Worm (Caenorhabditis elegans): Measurements from ENCODE around the gene clc-32.

Gene clc-32

DNA sequence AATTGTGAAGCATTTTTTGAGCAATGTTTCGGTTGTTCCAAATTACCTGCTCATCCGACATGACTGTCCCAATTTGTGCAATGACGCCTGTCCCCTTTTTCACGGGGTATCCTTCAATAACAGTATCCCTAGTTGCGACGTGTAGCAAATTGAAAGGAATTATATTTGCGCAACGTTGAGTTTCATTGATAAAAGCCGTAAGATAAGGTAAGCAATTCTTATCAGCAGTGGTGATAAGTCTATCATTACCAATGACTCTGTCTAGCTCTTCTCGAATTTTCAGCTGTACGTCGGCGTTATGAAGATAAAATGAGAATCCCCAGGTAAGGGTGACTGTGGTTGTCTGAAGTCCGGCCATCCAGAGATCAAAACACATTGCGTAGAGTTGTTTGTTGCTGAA is 33.1 kb upstream of the clc-32 start:
- TF ChIP-seq Y5F2A.4 (GFP tag; optimal IDR thresholded peaks at IDR 0.05) (no peak), aha-1 (tag) (no peak)

DNA sequence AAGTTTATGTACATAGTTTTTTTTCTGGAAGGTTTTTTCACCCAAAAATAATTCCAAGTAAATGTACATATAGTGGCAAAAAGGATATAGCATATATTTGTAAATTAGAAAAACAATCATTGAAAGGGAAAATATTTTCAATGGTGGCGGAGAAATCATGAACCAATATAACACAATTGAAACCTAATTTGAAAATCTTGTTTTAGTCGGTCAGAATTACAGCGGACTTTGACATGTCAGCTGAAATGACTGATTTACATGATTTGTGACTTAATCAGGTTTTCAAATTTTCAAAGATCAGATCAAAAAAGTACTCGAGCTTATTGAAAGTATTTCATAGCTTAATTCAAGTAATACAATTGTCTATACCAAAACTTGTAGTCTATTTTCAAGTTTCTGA is 30.8 kb upstream of the clc-32 start, which contains the start of gene K05D4.9:
TSS of gene K05D4.9 (minus strand) at position 101 of the 400 bp plus-strand sequence.
- TF ChIP-seq unc-62 (GFP tag; optimal IDR thresholded peaks at IDR 0.05 in 1 of 2) = peak in 1 of 2 experiments; percentile 41
- TF ChIP-seq unc-62 (tag; optimal IDR thresholded peaks at IDR 0.05) = no peak
- TF ChIP-seq ceh-44 (GFP tag; IDR thresholded peaks at IDR 0.05) = no peak
- TF ChIP-seq daf-8 (GFP tag; IDR thresholded peaks at IDR 0.05) = no peak
- no peak for TF ChIP-seq spr-3 (GFP tag; optimal IDR thresholded peaks at IDR 0.05)
- TF ChIP-seq ces-1 (GFP tag; optimal IDR thresholded peaks at IDR 0.05) = no peak

- no peak for TF ChIP-seq zip-11 (GFP tag; IDR thresholded peaks at IDR 0.05)
- TF ChIP-seq ZK337.2 (GFP tag; IDR thresholded peaks at IDR 0.05) = no peak
- no peak for TF ChIP-seq spr-1 (tag; optimal IDR thresholded peaks at IDR 0.05)
- no peak for TF ChIP-seq tra-1 (GFP tag; IDR thresholded peaks at IDR 0.05)
- no peak for TF ChIP-seq daf-12 (tag; optimal IDR thresholded peaks at IDR 0.05)
- no peak for TF ChIP-seq pha-4 (GFP tag; IDR thresholded peaks at IDR 0.05)
- TF ChIP-seq pha-4 (tag; optimal IDR thresholded peaks at IDR 0.05) = no peak
- TF ChIP-seq zip-2 (tag; optimal IDR thresholded peaks at IDR 0.05) = no peak
- no peak for TF ChIP-seq set-16 (GFP tag; IDR thresholded peaks at IDR 0.05)
- TF ChIP-seq D1046.2 (GFP tag; IDR thresholded peaks at IDR 0.05) = no peak
- no peak for TF ChIP-seq nhr-11 (tag; optimal IDR thresholded peaks at IDR 0.05)
- TF ChIP-seq ctbp-1 (GFP tag; IDR thresholded peaks at IDR 0.05) = no peak
- TF ChIP-seq R02D3.7 (tag; optimal IDR thresholded peaks at IDR 0.05) = no peak
- TF ChIP-seq ztf-11 (tag; optimal IDR thresholded peaks at IDR 0.05) = no peak
- no peak for TF ChIP-seq dmd-6 (GFP tag; IDR thresholded peaks at IDR 0.05)
- TF ChIP-seq snpc-4 (tag; optimal IDR thresholded peaks at IDR 0.05) = no peak
- TF ChIP-seq lin-13 (GFP tag; optimal IDR thresholded peaks at IDR 0.05) = no peak
- no peak for TF ChIP-seq nhr-111 (GFP tag; optimal IDR thresholded peaks at IDR 0.05)
These were observed 28.1 kb upstream of the clc-32 start, which contains the start of gene str-111 for ce11 chrV:16169026-16169425. TSS of gene str-111 (minus strand) at chrV:16169126.

- TF ChIP-seq zip-2 (tag; optimal IDR thresholded peaks at IDR 0.05) = no peak
- no peak for TF ChIP-seq zag-1 (tag; optimal IDR thresholded peaks at IDR 0.05)
- no peak for TF ChIP-seq mes-2 (tag; optimal IDR thresholded peaks at IDR 0.05; ENCODE audit: poor library complexity, severe bottlenecking)
- TF ChIP-seq spr-1 (tag; optimal IDR thresholded peaks at IDR 0.05) = no peak
- no peak for TF ChIP-seq fos-1 (tag; optimal IDR thresholded peaks at IDR 0.05)
- TF ChIP-seq lin-15B (tag; optimal IDR thresholded peaks at IDR 0.05) = no peak
- no peak for TF ChIP-seq lsy-2 (tag; optimal IDR thresholded peaks at IDR 0.05)
- no peak for TF ChIP-seq tag-97 (GFP tag; IDR thresholded peaks at IDR 0.05)
- TF ChIP-seq vab-7 (GFP tag; IDR thresholded peaks at IDR 0.05) = no peak
- no peak for TF ChIP-seq lin-38 (GFP tag; IDR thresholded peaks at IDR 0.05)
- TF ChIP-seq ama-1 (optimal IDR thresholded peaks at IDR 0.05) = no peak
- no peak for TF ChIP-seq spr-3 (GFP tag; optimal IDR thresholded peaks at IDR 0.05)
These were observed 25.0 kb upstream of the clc-32 start, which contains the start of gene str-108 for ce11 chrV:16165936-16166335. TSS of gene str-108 (plus strand) at chrV:16166236.

DNA sequence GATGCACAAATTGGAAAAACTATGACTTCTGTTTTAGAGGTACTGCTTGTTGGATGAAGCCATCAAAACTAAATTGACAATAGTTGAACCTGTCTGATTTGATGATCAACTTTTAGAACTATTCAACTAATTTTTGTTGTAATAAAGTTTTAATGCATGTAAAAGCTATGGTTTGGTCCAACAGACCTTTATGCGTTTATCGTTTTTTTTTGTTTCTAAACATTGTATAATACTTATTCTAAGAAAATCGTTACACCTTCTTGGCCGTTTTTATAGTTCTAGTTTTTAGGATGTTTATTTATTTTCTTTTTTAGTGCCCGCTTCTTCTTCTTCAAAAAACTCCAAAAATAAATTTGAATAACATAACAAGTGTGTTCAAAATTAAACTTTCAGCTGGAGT is 22.7 kb upstream of the clc-32 start, which contains the start of gene F10A3.12:
TSS of gene F10A3.12 (plus strand) at position 301 of the 400 bp plus-strand sequence.
- TF ChIP-seq nhr-76 (tag; optimal IDR thresholded peaks at IDR 0.05) (no peak), gei-8 (GFP tag; optimal IDR thresholded peaks at IDR 0.05) (no peak), nhr-48 (tag; optimal IDR thresholded peaks at IDR 0.05) (no peak), ZK546.5 (tag; optimal IDR thresholded peaks at IDR 0.05) (no peak), T20F7.1 (GFP tag; optimal IDR thresholded peaks at IDR 0.05) (no peak), Y105C5A.15 (GFP tag; IDR thresholded peaks at IDR 0.05) (no peak), fos-1 (tag; optimal IDR thresholded peaks at IDR 0.05) (no peak), hmg-1.1 (GFP tag; IDR thresholded peaks at IDR 0.05) (no peak), Y5F2A.4 (GFP tag; optimal IDR thresholded peaks at IDR 0.05) (no peak), D1046.2 (GFP tag; IDR thresholded peaks at IDR 0.05) (no peak), snpc-4 (tag; optimal IDR thresholded peaks at IDR 0.05) (no peak), nhr-42 (GFP tag; IDR thresholded peaks at IDR 0.05) (no peak), attf-4 (tag; optimal IDR thresholded peaks at IDR 0.05) (no peak), mdl-1 (tag; optimal IDR thresholded peaks at IDR 0.05) (no peak), nhr-11 (tag; optimal IDR thresholded peaks at IDR 0.05) (no peak), sdz-12 (GFP tag; optimal IDR thresholded peaks at IDR 0.05) (no peak), pha-4 (GFP tag; IDR thresholded peaks at IDR 0.05) (no peak), pha-4 (tag; optimal IDR thresholded peaks at IDR 0.05) (no peak), hlh-11 (tag; optimal IDR thresholded peaks at IDR 0.05) (no peak)
